Worm (Caenorhabditis elegans): Measurements from ENCODE around the gene T26H5.14.

ce11 chrV:15466719-15467118 lies 17.8 kb downstream of the T26H5.14 start:
- no peak for TF ChIP-seq snpc-4 (tag; optimal IDR thresholded peaks at IDR 0.05)
- no peak for TF ChIP-seq skn-1 (tag; optimal IDR thresholded peaks at IDR 0.05)
- no peak for TF ChIP-seq alr-1 (tag; optimal IDR thresholded peaks at IDR 0.05)
- no peak for TF ChIP-seq R02D3.7 (tag; optimal IDR thresholded peaks at IDR 0.05)
- TF ChIP-seq mdl-1 (tag; optimal IDR thresholded peaks at IDR 0.05) = no peak
- no peak for TF ChIP-seq nhr-21 (tag; optimal IDR thresholded peaks at IDR 0.05)
- no peak for TF ChIP-seq nhr-11 (tag; optimal IDR thresholded peaks at IDR 0.05)
- no peak for TF ChIP-seq unc-62 (GFP tag; optimal IDR thresholded peaks at IDR 0.05)
- TF ChIP-seq nhr-25 (tag; optimal IDR thresholded peaks at IDR 0.05) = no peak
- TF ChIP-seq elt-1 (tag; optimal IDR thresholded peaks at IDR 0.05) = no peak
- TF ChIP-seq zag-1 (tag; optimal IDR thresholded peaks at IDR 0.05) = no peak
- TF ChIP-seq sma-9 (GFP tag; optimal IDR thresholded peaks at IDR 0.05) = no peak
- no peak for TF ChIP-seq sma-9 (tag; optimal IDR thresholded peaks at IDR 0.05)
- no peak for TF ChIP-seq nhr-237 (tag; optimal IDR thresholded peaks at IDR 0.05)

Measured in whole organism, L2 larva.